Worm (Caenorhabditis elegans) whole organism, L4/young adult: Measurements from ENCODE around the gene ecps-1.

Experiments
- W03F9.2 ChIP-seq: fragments of 150-350 bp; optimal IDR thresholded peaks from 2 replicates; lab custom pipeline; 2014; ENCODE audit warnings: missing biosample characterization, missing genetic modification characterization
- dao-5 ChIP-seq: sonication (generic microtip); optimal IDR thresholded peaks from 2 replicates; lab custom pipeline; 2016; ENCODE audit warnings: missing genotype, missing genetic modification characterization, moderate library complexity, missing compliant biosample characterization
- him-1 ChIP-seq: sonication (generic microtip); optimal IDR thresholded peaks from 2 replicates; lab custom pipeline; 2016; ENCODE audit warnings: missing genotype, missing genetic modification reagents, missing genetic modification characterization, missing compliant biosample characterization

ce11 chrIII:10469574-10470055, 9.3 kb upstream of the ecps-1 start, which contains the start of gene D2045.5:
- TF ChIP-seq him-1 (tag; lab: Kevin White, UChicago) (no peak), dao-5 (tag; lab: Kevin White, UChicago) (no peak), W03F9.2 (tag; lab: Kevin White, UChicago) (peak; percentile 2)
